Worm (Caenorhabditis elegans) whole organism, late embryonic: ENCODE measurements around the gene smim-14.
"Not testable (repeated sequence)": the region's sequence is repeated elsewhere in the genome, so short reads cannot be mapped to it uniquely, and the experiment has no call there.

Experiments used
- C08G9.2 ChIP-seq: sonication (generic microtip); optimal IDR thresholded peaks from 2 replicates; lab custom pipeline; 2016; ENCODE audit warnings: mild to moderate bottlenecking, missing genetic modification characterization, moderate library complexity, missing compliant biosample characterization
- F13H6.1 ChIP-seq: sonication (generic microtip); optimal IDR thresholded peaks from 2 replicates; lab custom pipeline; 2016; ENCODE audit warnings: missing genetic modification characterization, missing compliant biosample characterization
- K02D7.2 ChIP-seq: sonication (generic microtip); optimal IDR thresholded peaks from 2 replicates; lab custom pipeline; 2017; ENCODE audit warnings: mild to moderate bottlenecking, missing genetic modification characterization, missing compliant biosample characterization
- K09A11.1 ChIP-seq: sonication (generic microtip); optimal IDR thresholded peaks from 2 replicates; lab custom pipeline; 2017; ENCODE audit warnings: antibody characterized with exemption, mild to moderate bottlenecking, missing genetic modification characterization, missing compliant biosample characterization; ENCODE audit not compliant: insufficient read depth
- ama-1 ChIP-seq: fragments of 150-350 bp; optimal IDR thresholded peaks from 2 replicates; lab custom pipeline; 2014
- ceh-14 ChIP-seq: sonication (generic microtip); optimal IDR thresholded peaks from 2 replicates; lab custom pipeline; 2016; ENCODE audit warnings: missing genotype, missing genetic modification characterization, missing compliant biosample characterization
- ceh-24 ChIP-seq: sonication (generic microtip); optimal IDR thresholded peaks from 2 replicates; lab custom pipeline; 2016; ENCODE audit warnings: mild to moderate bottlenecking, missing genetic modification characterization, missing compliant biosample characterization
- ceh-31 ChIP-seq: sonication (generic microtip); optimal IDR thresholded peaks from 2 replicates; lab custom pipeline; 2016; ENCODE audit warnings: missing genetic modification characterization, missing compliant biosample characterization
- ceh-6 ChIP-seq: fragments of 200-800 bp; sonication (Bioruptor generic); optimal IDR thresholded peaks from 2 replicates; lab custom pipeline; 2018; ENCODE audit warnings: mild to moderate bottlenecking, missing genetic modification characterization, missing compliant biosample characterization
- dve-1 ChIP-seq: sonication (generic microtip); optimal IDR thresholded peaks from 2 replicates; lab custom pipeline; 2017; ENCODE audit warnings: antibody characterized with exemption, mild to moderate bottlenecking, missing genetic modification characterization, missing compliant biosample characterization
- ets-4 ChIP-seq: sonication (generic microtip); optimal IDR thresholded peaks from 2 replicates; lab custom pipeline; 2016; ENCODE audit warnings: missing genetic modification characterization, missing compliant biosample characterization
- fkh-6 ChIP-seq: sonication (generic microtip); optimal IDR thresholded peaks from 2 replicates; lab custom pipeline; 2016; ENCODE audit warnings: missing genetic modification characterization, missing compliant biosample characterization
- hlh-13 ChIP-seq: fragments of 200-800 bp; sonication (Bioruptor generic); optimal IDR thresholded peaks from 2 replicates; lab custom pipeline; 2018; ENCODE audit warnings: mild to moderate bottlenecking, missing genetic modification characterization, missing compliant biosample characterization
- hlh-6 ChIP-seq: sonication (generic microtip); optimal IDR thresholded peaks from 2 replicates; lab custom pipeline; 2016; ENCODE audit warnings: missing genotype, missing genetic modification characterization, missing compliant biosample characterization
- lin-11 ChIP-seq: fragments of 200-800 bp; sonication (Bioruptor generic); optimal IDR thresholded peaks from 2 replicates; lab custom pipeline; 2018; ENCODE audit warnings: mild to moderate bottlenecking, missing genetic modification characterization, missing compliant biosample characterization
- mec-3 ChIP-seq: sonication (generic microtip); optimal IDR thresholded peaks from 2 replicates; lab custom pipeline; 2016; ENCODE audit warnings: borderline replicate concordance, missing genetic modification characterization, missing compliant biosample characterization
- nhr-232 ChIP-seq: sonication (generic microtip); optimal IDR thresholded peaks from 2 replicates; lab custom pipeline; 2016; ENCODE audit warnings: missing genetic modification characterization, missing compliant biosample characterization
- odd-2 ChIP-seq: sonication (generic microtip); optimal IDR thresholded peaks from 2 replicates; lab custom pipeline; 2017; ENCODE audit warnings: antibody characterized with exemption, mild to moderate bottlenecking, missing genetic modification characterization, missing compliant biosample characterization
- pag-3 ChIP-seq: sonication (generic microtip); optimal IDR thresholded peaks from 2 replicates; lab custom pipeline; 2016; ENCODE audit warnings: missing compliant biosample characterization, missing genetic modification characterization, borderline replicate concordance
- pha-4 ChIP-seq: fragments of 150-350 bp; optimal IDR thresholded peaks from 2 replicates; lab custom pipeline; 2018; ENCODE audit warnings: missing biosample characterization, missing genetic modification reagents, missing genetic modification characterization
- pqm-1 ChIP-seq: sonication (generic microtip); optimal IDR thresholded peaks from 2 replicates; lab custom pipeline; 2016; ENCODE audit warnings: missing genetic modification characterization, missing compliant biosample characterization
- pros-1 ChIP-seq: fragments of 150-350 bp; optimal IDR thresholded peaks from 2 replicates; lab custom pipeline; 2014; ENCODE audit warnings: missing biosample characterization, missing genetic modification reagents, missing genetic modification characterization
- rnt-1 ChIP-seq: sonication (generic microtip); optimal IDR thresholded peaks from 2 replicates; lab custom pipeline; 2016; ENCODE audit warnings: missing genetic modification characterization, missing compliant biosample characterization
- sox-4 ChIP-seq: sonication (generic microtip); optimal IDR thresholded peaks from 2 replicates; lab custom pipeline; 2017; ENCODE audit warnings: mild to moderate bottlenecking, missing genetic modification characterization, inconsistent platforms, missing compliant biosample characterization
- syd-9 ChIP-seq: sonication (generic microtip); optimal IDR thresholded peaks from 2 replicates; lab custom pipeline; 2016; ENCODE audit warnings: mild to moderate bottlenecking, missing genetic modification characterization, moderate library complexity, missing compliant biosample characterization
- tbx-2 ChIP-seq: sonication (generic microtip); optimal IDR thresholded peaks from 2 replicates; lab custom pipeline; 2016; ENCODE audit warnings: missing genetic modification characterization, missing compliant biosample characterization
- tbx-7 ChIP-seq: sonication (generic microtip); optimal IDR thresholded peaks from 2 replicates; lab custom pipeline; 2016; ENCODE audit warnings: missing genotype, missing genetic modification characterization, missing compliant biosample characterization
- ttx-3 ChIP-seq: sonication (generic microtip); optimal IDR thresholded peaks from 2 replicates; lab custom pipeline; 2016; ENCODE audit warnings: missing genetic modification reagents, missing genetic modification characterization, missing compliant biosample characterization
- unc-3 ChIP-seq, 2 experiments: fragments of 200-800 bp in 1 of 2; sonication (Bioruptor generic) in 1 of 2; sonication (generic microtip) in 1 of 2; conservative IDR thresholded peaks in 1 of 2; optimal IDR thresholded peaks in 1 of 2; 2 replicates each; pipeline versions ENCODE4 v1.3.6 to Lab custom; 2016 to 2022; ENCODE audit warnings: missing compliant biosample characterization in 2 of 2, missing genetic modification characterization in 2 of 2, missing genetic modification reagents in 1 of 2
- unc-42 ChIP-seq: sonication (generic microtip); optimal IDR thresholded peaks from 2 replicates; lab custom pipeline; 2016; ENCODE audit warnings: missing genotype, missing genetic modification characterization, missing compliant biosample characterization
- unc-55 ChIP-seq: sonication (generic microtip); optimal IDR thresholded peaks from 2 replicates; lab custom pipeline; 2017; ENCODE audit warnings: missing biosample characterization, missing genetic modification reagents, missing genetic modification characterization

The smim-14 gene

DNA sequence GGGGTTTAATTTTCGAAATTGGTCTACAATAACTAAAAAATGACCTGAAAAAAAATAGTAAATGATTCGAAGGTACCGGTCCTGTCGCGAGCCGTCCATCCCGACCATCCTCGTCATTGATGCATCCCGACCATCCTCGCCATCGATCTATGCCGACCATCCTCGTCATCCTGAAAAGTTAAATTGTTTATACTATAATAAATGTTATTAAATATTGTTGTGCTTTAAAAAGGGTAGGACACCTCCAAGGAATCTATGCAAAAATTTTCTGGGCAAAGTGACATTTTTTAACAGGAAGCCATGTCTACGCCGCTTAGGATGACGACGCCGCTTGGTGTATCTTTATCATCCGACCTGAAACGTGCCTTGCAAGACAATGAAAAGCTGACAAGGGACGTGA, 15.5 kb downstream of the smim-14 start, which contains the start of gene C34C12.1:
Gene C34C12.1, plus strand, starts transcription at position 301 of the 400 bp plus-strand sequence.
- TF ChIP-seq pros-1; hlh-6; C08G9.2 (tag; lab: Kevin White, UChicago): not testable (repeated sequence)
- TF ChIP-seq, all 69 proteins: peak for 0; not testable (repeated sequence) for 69

DNA sequence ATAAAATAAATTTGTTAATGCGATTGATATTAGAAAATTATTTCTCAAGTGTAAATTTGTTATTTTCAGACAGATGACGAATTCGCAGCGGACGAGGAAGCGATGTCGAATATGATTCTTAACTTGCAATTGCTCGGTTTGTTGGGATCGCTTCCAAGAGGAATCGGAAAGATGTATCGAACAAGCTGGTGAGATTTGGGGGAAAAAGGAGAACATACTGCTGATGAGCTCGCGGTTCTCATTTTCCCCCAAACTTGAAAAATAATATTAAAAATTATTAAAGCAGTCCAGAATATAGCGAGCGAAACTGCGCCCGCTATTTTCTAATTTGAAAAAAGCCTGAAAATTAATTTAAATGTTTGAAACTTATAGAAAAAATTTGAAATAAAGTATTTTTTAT, 16.1 kb downstream of the smim-14 start, which contains the start of gene C34C12.2:
Gene C34C12.2, plus strand, starts transcription at position 301 of the 400 bp plus-strand sequence.
- TF ChIP-seq hlh-6; K02D7.2; ttx-3 (tag; lab: Kevin White, UChicago): not testable (repeated sequence)

DNA sequence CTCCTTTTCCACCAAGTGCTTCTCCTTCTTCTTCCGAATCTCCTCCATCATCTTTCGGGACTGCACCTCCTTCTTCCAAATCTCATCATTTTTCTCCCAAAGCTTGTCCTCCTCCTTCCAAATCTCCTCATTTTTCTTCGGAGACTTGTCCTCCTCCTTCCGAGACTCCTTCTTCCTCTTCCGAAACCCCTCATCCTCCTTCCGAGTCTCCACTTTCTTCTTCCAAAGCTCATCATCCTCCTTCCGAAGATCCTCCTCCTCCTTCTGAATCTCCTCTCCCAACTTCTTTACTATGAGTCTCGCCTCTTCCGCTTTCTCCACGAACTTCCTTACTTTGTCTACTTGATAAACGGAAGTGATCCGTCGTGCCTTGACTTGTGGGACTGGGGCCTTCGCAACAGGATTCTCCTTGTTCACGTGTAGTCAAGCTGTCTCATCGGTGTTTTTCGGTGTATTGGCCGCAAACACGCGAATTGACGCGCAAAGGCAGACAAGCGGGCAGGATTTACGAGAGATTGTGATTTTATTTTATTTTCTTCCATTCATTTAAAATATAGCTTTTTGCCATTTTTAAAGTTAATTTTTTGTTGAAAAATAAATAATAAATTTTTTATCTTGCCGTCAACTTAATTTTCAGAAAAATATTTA, 16.9 kb downstream of the smim-14 start, which contains the start of the genes K01A11.3 and C34C12.12:
Gene K01A11.3, minus strand, starts transcription at position 51 of the 648 bp plus-strand sequence.
Gene C34C12.12, plus strand, starts transcription at position 632 of the 648 bp plus-strand sequence.
- TF ChIP-seq ceh-6 (GFP tag; lab: Kevin White, UChicago) (no peak), K09A11.1 (no peak), nhr-232 (tag; lab: Kevin White, UChicago) (no peak), lin-11 (tag; lab: Kevin White, UChicago) (no peak), dve-1 (tag; lab: Kevin White, UChicago) (no peak), pqm-1 (tag; lab: Kevin White, UChicago) (no peak), ceh-31 (tag; lab: Kevin White, UChicago) (no peak), odd-2 (tag; lab: Kevin White, UChicago) (no peak), unc-3 (GFP tag; conservative IDR thresholded peaks at IDR 0.05; lab: Robert Waterston, UW) (no peak), unc-3 (tag; optimal IDR thresholded peaks at IDR 0.05; lab: Kevin White, UChicago) (no peak), fkh-6 (tag; lab: Kevin White, UChicago) (no peak), hlh-13 (GFP tag; lab: Kevin White, UChicago) (no peak), tbx-2 (tag; lab: Kevin White, UChicago) (no peak)
- TF ChIP-seq, all 69 proteins: peak for 0

DNA sequence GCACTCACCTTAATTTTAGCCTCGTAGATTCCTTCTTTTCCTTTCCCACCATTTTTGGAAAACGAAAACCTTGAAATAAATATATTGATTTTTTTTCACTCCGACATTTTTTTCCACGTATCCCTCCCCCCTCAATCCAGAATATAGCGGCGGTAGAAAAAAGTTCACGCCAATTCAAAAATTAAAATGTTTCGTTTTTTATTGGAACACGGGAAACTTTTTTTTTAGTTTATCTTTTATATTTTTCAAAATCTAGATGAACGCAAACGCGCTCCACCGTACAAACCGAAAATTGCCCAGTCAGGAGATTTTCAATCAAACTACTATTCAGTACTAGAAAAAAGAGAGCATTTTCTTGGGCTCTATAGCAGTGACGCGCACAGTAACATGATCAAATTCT, 25.4 kb downstream of the smim-14 start, which contains the start of gene spe-41:
Gene spe-41, minus strand, starts transcription at position 72 of the 400 bp plus-strand sequence.
- TF ChIP-seq ceh-31 (tag; lab: Kevin White, UChicago) (no peak), syd-9 (tag; lab: Kevin White, UChicago) (no peak), sox-4 (tag; lab: Kevin White, UChicago) (no peak), ttx-3 (tag; lab: Kevin White, UChicago) (no peak), pha-4 (tag; lab: Kevin White, UChicago) (no peak), rnt-1 (tag; lab: Kevin White, UChicago) (no peak), ama-1 (no peak), tbx-7 (tag; lab: Kevin White, UChicago) (no peak), lin-11 (tag; lab: Kevin White, UChicago) (no peak), mec-3 (no peak), pag-3 (no peak), ceh-14 (no peak), K02D7.2 (no peak), unc-42 (tag; lab: Kevin White, UChicago) (no peak)

DNA sequence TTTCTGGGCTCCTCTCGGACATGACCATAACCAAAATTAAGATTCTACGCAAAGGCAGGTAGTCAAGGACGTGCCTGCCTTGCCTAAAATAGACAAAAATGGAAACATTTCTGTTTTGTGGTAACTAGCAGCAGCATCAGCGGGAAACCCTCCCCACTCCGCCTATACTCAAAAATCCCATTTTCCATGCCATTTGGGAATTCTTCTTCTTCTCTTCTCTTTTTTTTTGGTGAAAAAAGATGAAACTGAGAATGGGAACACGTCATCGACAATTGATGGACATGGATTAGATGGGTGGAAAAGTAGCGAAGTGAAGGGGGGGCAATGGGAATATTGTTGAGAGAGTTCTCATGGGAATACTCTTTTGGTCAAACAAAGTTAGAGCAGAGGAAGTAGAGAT, 32.4 kb downstream of the smim-14 start:
- TF ChIP-seq ets-4 (tag; lab: Kevin White, UChicago) (no peak), unc-3 (GFP tag; conservative IDR thresholded peaks at IDR 0.05; lab: Robert Waterston, UW) (no peak), unc-3 (tag; optimal IDR thresholded peaks at IDR 0.05; lab: Kevin White, UChicago) (peak; percentile 17), F13H6.1 (no peak), unc-55 (GFP tag; lab: Kevin White, UChicago) (peak; percentile 43), nhr-232 (tag; lab: Kevin White, UChicago) (no peak), mec-3 (no peak), ceh-24 (tag; lab: Kevin White, UChicago) (no peak)
